Worm (Caenorhabditis elegans): ENCODE results near the gene C01G10.6.

DNA sequence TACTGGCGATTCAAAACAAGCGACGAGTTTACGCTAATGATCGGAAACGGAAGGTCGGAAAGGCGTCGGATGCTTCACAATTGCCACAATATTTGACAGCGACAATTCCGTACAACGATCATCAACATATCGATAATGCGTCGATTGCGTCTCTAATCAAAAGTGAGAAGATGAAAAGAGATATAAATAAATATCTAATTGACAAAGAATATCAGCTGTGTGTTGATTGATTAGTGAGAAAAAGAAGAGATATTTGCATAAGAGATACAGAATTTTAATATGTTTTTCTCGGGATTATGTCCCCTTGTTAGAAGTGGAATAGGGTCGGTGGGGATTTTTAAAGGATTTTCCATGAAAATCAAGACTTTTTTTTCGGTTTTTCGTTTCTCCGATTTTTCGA lies 8.9 kb upstream of the C01G10.6 start:
- TF ChIP-seq pqm-1 (tag; optimal IDR thresholded peaks at IDR 0.05), result no peak
- no peak for TF ChIP-seq pha-2 (tag; optimal IDR thresholded peaks at IDR 0.05)
- no peak for TF ChIP-seq ceh-34 (tag; optimal IDR thresholded peaks at IDR 0.05)
